Worm (Caenorhabditis elegans) whole organism, young adult: Measurements from ENCODE around the gene clec-229.

Source experiments
- F55B11.4 ChIP-seq: sonication (generic microtip); optimal IDR thresholded peaks from 2 replicates; lab custom pipeline; 2016; ENCODE audit warnings: missing compliant biosample characterization, missing genetic modification characterization, borderline replicate concordance; ENCODE audit not compliant: insufficient read depth
- F57C9.4 ChIP-seq: sonication (generic microtip); optimal IDR thresholded peaks from 2 replicates; lab custom pipeline; 2017; ENCODE audit warnings: mild to moderate bottlenecking, missing genetic modification characterization, missing compliant biosample characterization
- K12H6.12 ChIP-seq: fragments of 200-800 bp; sonication (Bioruptor generic); optimal IDR thresholded peaks from 2 replicates; lab custom pipeline; 2018; ENCODE audit warnings: mild to moderate bottlenecking, missing genetic modification characterization, missing compliant biosample characterization
- T07F8.4 ChIP-seq: sonication (generic microtip); optimal IDR thresholded peaks from 2 replicates; lab custom pipeline; 2016; ENCODE audit warnings: mild to moderate bottlenecking, missing genetic modification characterization, moderate library complexity, missing compliant biosample characterization
- Y95B8A.8 ChIP-seq: fragments of 200-800 bp; sonication (Bioruptor generic); IDR thresholded peaks from 2 replicates; pipeline ENCODE4 v1.3.6; 2022; ENCODE audit warnings: missing genetic modification reagents, missing genetic modification characterization, missing compliant biosample characterization
- ama-1 ChIP-seq, 3 experiments: fragments of 150-350 bp in 1 of 3; sonication (generic microtip) in 2 of 3; optimal IDR thresholded peaks; 2 replicates each; lab custom pipeline; 2014 to 2018; ENCODE audit warnings: missing biosample characterization in 2 of 3, missing genetic modification characterization in 2 of 3, missing genetic modification reagents in 2 of 3
- atf-7 ChIP-seq: sonication (generic microtip); optimal IDR thresholded peaks from 2 replicates; lab custom pipeline; 2017; ENCODE audit warnings: mild to moderate bottlenecking, missing genetic modification characterization, missing compliant biosample characterization
- athp-1 ChIP-seq: sonication (generic microtip); optimal IDR thresholded peaks from 2 replicates; lab custom pipeline; 2017; ENCODE audit warnings: mild to moderate bottlenecking, missing genetic modification characterization, missing compliant biosample characterization
- attf-6 ChIP-seq: fragments of 200-800 bp; sonication (Bioruptor generic); IDR thresholded peaks from 2 replicates; pipeline ENCODE4 v1.3.6; 2022; ENCODE audit warnings: missing genetic modification reagents, missing genetic modification characterization, missing compliant biosample characterization
- ccch-3 ChIP-seq: fragments of 200-800 bp; sonication (Bioruptor generic); optimal IDR thresholded peaks from 2 replicates; lab custom pipeline; 2018; ENCODE audit warnings: mild to moderate bottlenecking, missing genetic modification characterization, missing compliant biosample characterization
- cebp-2 ChIP-seq: fragments of 200-800 bp; sonication (Bioruptor generic); IDR thresholded peaks from 2 replicates; pipeline ENCODE4 v1.3.6; 2022; ENCODE audit warnings: missing genetic modification characterization, missing compliant biosample characterization
- ceh-27 ChIP-seq: fragments of 200-800 bp; sonication (Bioruptor generic); optimal IDR thresholded peaks from 2 replicates; lab custom pipeline; 2018; ENCODE audit warnings: mild to moderate bottlenecking, missing genetic modification characterization, moderate library complexity, missing compliant biosample characterization
- ceh-58 ChIP-seq: fragments of 200-800 bp; sonication (Bioruptor generic); IDR thresholded peaks from 2 replicates; pipeline ENCODE4 v1.3.6; 2022; ENCODE audit warnings: missing genetic modification characterization, missing compliant biosample characterization
- dpff-1 ChIP-seq: sonication (generic microtip); optimal IDR thresholded peaks from 2 replicates; lab custom pipeline; 2017; ENCODE audit warnings: mild to moderate bottlenecking, missing genetic modification characterization, missing compliant biosample characterization
- dpl-1 ChIP-seq: fragments of 150-350 bp; optimal IDR thresholded peaks from 2 replicates; lab custom pipeline; 2014; ENCODE audit warnings: missing biosample characterization, missing genetic modification reagents, missing genetic modification characterization
- hlh-12 ChIP-seq: sonication (generic microtip); optimal IDR thresholded peaks from 2 replicates; lab custom pipeline; 2016; ENCODE audit warnings: missing genetic modification characterization, missing compliant biosample characterization
- hrde-1 ChIP-seq: sonication (generic microtip); optimal IDR thresholded peaks from 2 replicates; lab custom pipeline; 2016; ENCODE audit warnings: missing genetic modification characterization, mild to moderate bottlenecking, missing compliant biosample characterization, moderate library complexity, missing genotype, missing genetic modification reagents, borderline replicate concordance
- lag-1 ChIP-seq: fragments of 200-800 bp; sonication (Bioruptor generic); IDR thresholded peaks from 2 replicates; pipeline ENCODE4 v1.3.6; 2022; ENCODE audit warnings: missing genetic modification reagents, missing genetic modification characterization, missing compliant biosample characterization
- mcd-1 ChIP-seq: fragments of 200-800 bp; sonication (Bioruptor generic); IDR thresholded peaks from 2 replicates; pipeline ENCODE4 v1.3.6; 2022; ENCODE audit warnings: missing genetic modification reagents, missing genetic modification characterization, missing compliant biosample characterization
- nhr-179 ChIP-seq: sonication (generic microtip); optimal IDR thresholded peaks from 2 replicates; lab custom pipeline; 2016; ENCODE audit warnings: mild to moderate bottlenecking, missing genetic modification characterization, missing compliant biosample characterization
- nhr-27 ChIP-seq: fragments of 200-800 bp; sonication (Bioruptor generic); optimal IDR thresholded peaks from 2 replicates; lab custom pipeline; 2018; ENCODE audit warnings: mild to moderate bottlenecking, missing genetic modification characterization, moderate library complexity, missing compliant biosample characterization
- nhr-80 ChIP-seq: sonication (generic microtip); optimal IDR thresholded peaks from 2 replicates; lab custom pipeline; 2016; ENCODE audit warnings: missing genetic modification characterization, missing compliant biosample characterization
- pbrm-1 ChIP-seq: fragments of 200-800 bp; sonication (Bioruptor generic); IDR thresholded peaks from 2 replicates; pipeline ENCODE4 v1.3.6; 2022; ENCODE audit warnings: missing genetic modification reagents, missing genetic modification characterization, missing compliant biosample characterization
- rcor-1 ChIP-seq: fragments of 200-800 bp; sonication (Bioruptor generic); IDR thresholded peaks from 2 replicates; pipeline ENCODE4 v1.3.6; 2022; ENCODE audit warnings: missing genetic modification reagents, missing genetic modification characterization, missing compliant biosample characterization
- repo-1 ChIP-seq: sonication (generic microtip); optimal IDR thresholded peaks from 2 replicates; lab custom pipeline; 2017; ENCODE audit warnings: mild to moderate bottlenecking, missing genetic modification characterization, missing compliant biosample characterization
- snpc-4 ChIP-seq, 5 experiments: fragments of 150-350 bp in 1 of 5; sonication (generic microtip) in 4 of 5; optimal IDR thresholded peaks; 2 replicates each; lab custom pipeline; 2014 to 2018; ENCODE audit warnings: missing genetic modification characterization in 5 of 5, missing biosample characterization in 3 of 5, antibody characterized with exemption in 2 of 5, mild to moderate bottlenecking in 2 of 5, missing compliant biosample characterization in 2 of 5, missing genotype in 2 of 5, moderate library complexity in 2 of 5, missing genetic modification reagents in 1 of 5
- sptf-2 ChIP-seq: fragments of 200-800 bp; sonication (Bioruptor generic); optimal IDR thresholded peaks from 2 replicates; lab custom pipeline; 2018; ENCODE audit warnings: mild to moderate bottlenecking, missing genetic modification characterization, missing compliant biosample characterization
- tbp1 ChIP-seq: fragments of 200-800 bp; sonication (Bioruptor generic); optimal IDR thresholded peaks from 2 replicates; lab custom pipeline; 2018; ENCODE audit warnings: mild to moderate bottlenecking, missing genetic modification characterization, missing compliant biosample characterization
- tlf-1 ChIP-seq: fragments of 200-800 bp; sonication (Bioruptor generic); optimal IDR thresholded peaks from 2 replicates; lab custom pipeline; 2018; ENCODE audit warnings: mild to moderate bottlenecking, missing genetic modification characterization, missing compliant biosample characterization
- zfh-2 ChIP-seq: fragments of 200-800 bp; sonication (Bioruptor generic); conservative IDR thresholded peaks from 2 replicates; pipeline ENCODE4 v1.3.6; 2022; ENCODE audit warnings: missing genetic modification reagents, missing genetic modification characterization, missing compliant biosample characterization
- ztf-18 ChIP-seq: sonication (generic microtip); optimal IDR thresholded peaks from 2 replicates; lab custom pipeline; 2016; ENCODE audit warnings: missing genotype, mild to moderate bottlenecking, missing genetic modification characterization, missing compliant biosample characterization

Gene clec-229

ce11 chrV:15293865-15294264 lies 47.4 kb downstream of the clec-229 start, which contains the start of gene str-96:
str-96 (minus strand) TSS chrV:15293965.
- no peak for TF ChIP-seq tbp1 (GFP tag; lab: Kevin White, UChicago)
- TF ChIP-seq nhr-179 (tag; lab: Kevin White, UChicago) = no peak
- TF ChIP-seq athp-1 (tag; lab: Kevin White, UChicago) = no peak
- TF ChIP-seq attf-6 = no peak
- TF ChIP-seq ztf-18 (tag; lab: Kevin White, UChicago) = no peak
- no peak for TF ChIP-seq ama-1 (optimal IDR thresholded peaks at IDR 0.05; lab: Kevin White, UChicago)
- no peak for TF ChIP-seq ama-1 (GFP tag; optimal IDR thresholded peaks at IDR 0.05; lab: Kevin White, UChicago)
- TF ChIP-seq Y95B8A.8 = no peak
- TF ChIP-seq hrde-1 (tag; lab: Kevin White, UChicago) = no peak
- TF ChIP-seq snpc-4 (GFP tag; optimal IDR thresholded peaks at IDR 0.05; lab: Kevin White, UChicago) = no peak
- no peak for TF ChIP-seq snpc-4 (tag; optimal IDR thresholded peaks at IDR 0.05; lab: Kevin White, UChicago)
- TF ChIP-seq ceh-58 (GFP tag; lab: Robert Waterston, UW) = no peak
- no peak for TF ChIP-seq nhr-80 (tag; lab: Kevin White, UChicago)
- TF ChIP-seq mcd-1 = no peak
- TF ChIP-seq lag-1 (GFP tag; lab: Robert Waterston, UW) = no peak
- no peak for TF ChIP-seq hlh-12
- TF ChIP-seq zfh-2 (GFP tag; lab: Robert Waterston, UW) = no peak

- TF ChIP-seq rcor-1 (no peak), Y95B8A.8 (no peak), dpff-1 (no peak), atf-7 (tag; lab: Kevin White, UChicago) (no peak), dpl-1 (GFP tag; lab: Kevin White, UChicago) (no peak), F57C9.4 (tag; lab: Kevin White, UChicago) (no peak), repo-1 (tag; lab: Kevin White, UChicago) (no peak), sptf-2 (GFP tag; lab: Kevin White, UChicago) (no peak), cebp-2 (GFP tag; lab: Robert Waterston, UW) (no peak), ceh-27 (GFP tag; lab: Kevin White, UChicago) (no peak), nhr-27 (tag; lab: Kevin White, UChicago) (no peak), tlf-1 (GFP tag; lab: Kevin White, UChicago) (no peak), F55B11.4 (tag; lab: Kevin White, UChicago) (no peak), pbrm-1 (no peak), ccch-3 (GFP tag; lab: Kevin White, UChicago) (no peak), ztf-18 (tag; lab: Kevin White, UChicago) (no peak), K12H6.12 (tag; lab: Kevin White, UChicago) (no peak), T07F8.4 (no peak)
These were observed 50.3 kb downstream of the clec-229 start, which contains the start of gene cyp-34A2 for ce11 chrV:15290995-15291394. cyp-34A2 (minus strand) TSS chrV:15291095.
